Fruit fly (Drosophila melanogaster) whole organism, embryonic: ENCODE results near the gene CG6966.

ENCODE experiments used
- Adf1 ChIP-seq: fragments of 200-800 bp; sonication (Bioruptor generic); IDR thresholded peaks from 2 replicates; pipeline ENCODE4 v1.3.6; 2022; ENCODE audit warnings: missing biosample characterization, missing genetic modification characterization
- Asciz ChIP-seq: fragments of 200-800 bp; sonication (Bioruptor generic); optimal IDR thresholded peaks from 2 replicates; lab custom pipeline; 2017; ENCODE audit warnings: missing biosample characterization, mild to moderate bottlenecking, missing genetic modification characterization, missing genetic modification reagents
- Atf6 ChIP-seq: fragments of 200-800 bp; sonication (Bioruptor generic); IDR thresholded peaks from 2 replicates; pipeline ENCODE4 v1.3.6; 2022; ENCODE audit warnings: missing biosample characterization, missing genetic modification characterization
- B-H1 ChIP-seq: fragments of 200-800 bp; sonication (Bioruptor generic); IDR thresholded peaks from 3 replicates; pipeline ENCODE4 v1.3.6; 2022; ENCODE audit warnings: missing biosample characterization, missing genetic modification characterization
- CG10209 ChIP-seq: fragments of 200-800 bp; sonication (Bioruptor generic); optimal IDR thresholded peaks from 3 replicates; lab custom pipeline; 2017; ENCODE audit warnings: missing biosample characterization, mild to moderate bottlenecking, missing genetic modification characterization, missing genetic modification reagents
- CG10654 ChIP-seq: fragments of 200-800 bp; sonication (Bioruptor generic); optimal IDR thresholded peaks from 2 replicates; lab custom pipeline; 2016; ENCODE audit warnings: missing biosample characterization, missing genetic modification characterization
- CG11456 ChIP-seq: fragments of 200-800 bp; sonication (Bioruptor generic); IDR thresholded peaks from 3 replicates; pipeline ENCODE4 v1.3.6; 2022; ENCODE audit warnings: missing biosample characterization, missing genetic modification characterization
- CG13296 ChIP-seq: fragments of 200-800 bp; sonication (Bioruptor generic); optimal IDR thresholded peaks from 3 replicates; lab custom pipeline; 2018; ENCODE audit warnings: missing biosample characterization, mild to moderate bottlenecking, missing genetic modification characterization
- CG13424 ChIP-seq: fragments of 200-800 bp; sonication (Bioruptor generic); optimal IDR thresholded peaks from 2 replicates; lab custom pipeline; 2019; ENCODE audit warnings: missing biosample characterization, mild to moderate bottlenecking, missing genetic modification characterization, moderate library complexity
- CG15269 ChIP-seq: fragments of 200-800 bp; sonication (Bioruptor generic); optimal IDR thresholded peaks from 2 replicates; lab custom pipeline; 2018; ENCODE audit warnings: missing biosample characterization, mild to moderate bottlenecking, missing genetic modification characterization, moderate library complexity
- CG15514 ChIP-seq: fragments of 200-800 bp; sonication (Bioruptor generic); optimal IDR thresholded peaks from 3 replicates; lab custom pipeline; 2017; ENCODE audit warnings: missing biosample characterization, missing genetic modification characterization, mild to moderate bottlenecking, moderate library complexity, missing genetic modification reagents
- CG17568 ChIP-seq: fragments of 200-800 bp; sonication (Bioruptor generic); optimal IDR thresholded peaks from 2 replicates; lab custom pipeline; 2018; ENCODE audit warnings: missing biosample characterization, mild to moderate bottlenecking, missing genetic modification characterization, moderate library complexity
- CG31224 ChIP-seq: fragments of 200-800 bp; sonication (Bioruptor generic); IDR thresholded peaks from 2 replicates; pipeline ENCODE4 v1.3.6; 2022; ENCODE audit warnings: missing biosample characterization, missing genetic modification characterization
- CG31365 ChIP-seq: fragments of 200-800 bp; sonication (Bioruptor generic); optimal IDR thresholded peaks from 2 replicates; lab custom pipeline; 2018; ENCODE audit warnings: missing biosample characterization, mild to moderate bottlenecking, missing genetic modification characterization
- CG34376 ChIP-seq: fragments of 200-800 bp; sonication (Bioruptor generic); optimal IDR thresholded peaks from 2 replicates; lab custom pipeline; 2018; ENCODE audit warnings: missing biosample characterization, mild to moderate bottlenecking, missing genetic modification characterization
- CG3995 ChIP-seq: fragments of 200-800 bp; sonication (Bioruptor generic); optimal IDR thresholded peaks from 3 replicates; lab custom pipeline; 2016; ENCODE audit warnings: missing biosample characterization, missing genetic modification characterization
- CG6175 ChIP-seq: fragments of 200-800 bp; sonication (Bioruptor generic); IDR thresholded peaks from 3 replicates; pipeline ENCODE4 v1.3.6; 2022; ENCODE audit warnings: missing biosample characterization, missing genetic modification characterization
- CG7987 ChIP-seq: fragments of 200-800 bp; sonication (Bioruptor generic); optimal IDR thresholded peaks from 2 replicates; lab custom pipeline; 2018; ENCODE audit warnings: missing biosample characterization, mild to moderate bottlenecking, missing genetic modification characterization, moderate library complexity
- CG8089 ChIP-seq: fragments of 200-800 bp; sonication (Bioruptor generic); optimal IDR thresholded peaks from 3 replicates; lab custom pipeline; 2016; ENCODE audit warnings: missing biosample characterization, missing genetic modification characterization
- CG8290 ChIP-seq, 3 experiments: fragments of 200-800 bp; sonication (Bioruptor generic); optimal IDR thresholded peaks; 2 replicates each; lab custom pipeline; 2016 to 2019; ENCODE audit warnings: missing biosample characterization in 3 of 3, missing genetic modification characterization in 3 of 3, mild to moderate bottlenecking in 2 of 3, moderate library complexity in 1 of 3
- D19A ChIP-seq: fragments of 200-800 bp; optimal IDR thresholded peaks from 3 replicates; lab custom pipeline; 2019; ENCODE audit warnings: missing biosample characterization, mild to moderate bottlenecking, missing genetic modification characterization, moderate library complexity
- Doc3 ChIP-seq: fragments of 200-800 bp; sonication (Bioruptor generic); IDR thresholded peaks from 3 replicates; pipeline ENCODE4 v1.3.6; 2022; ENCODE audit warnings: missing biosample characterization, missing genetic modification characterization; ENCODE audit not compliant: partially characterized antibody
- ERR ChIP-seq: fragments of 200-800 bp; sonication (Bioruptor generic); optimal IDR thresholded peaks from 2 replicates; lab custom pipeline; 2016; ENCODE audit warnings: missing biosample characterization, missing genetic modification characterization
- Fer1 ChIP-seq: fragments of 200-800 bp; sonication (Bioruptor generic); optimal IDR thresholded peaks from 2 replicates; lab custom pipeline; 2017; ENCODE audit warnings: missing biosample characterization, mild to moderate bottlenecking, missing genetic modification characterization
- GATAe ChIP-seq: fragments of 200-800 bp; sonication (Bioruptor generic); conservative IDR thresholded peaks from 2 replicates; pipeline ENCODE4 v1.3.6; 2022; ENCODE audit warnings: missing biosample characterization, missing genetic modification characterization
- Hand ChIP-seq: fragments of 200-800 bp; sonication (Bioruptor generic); optimal IDR thresholded peaks from 2 replicates; lab custom pipeline; 2017; ENCODE audit warnings: mild to moderate bottlenecking, missing biosample characterization, missing genetic modification reagents, missing genetic modification characterization
- HmgZ ChIP-seq: fragments of 200-800 bp; sonication (Bioruptor generic); optimal IDR thresholded peaks from 2 replicates; lab custom pipeline; 2018; ENCODE audit warnings: missing biosample characterization, mild to moderate bottlenecking, missing genetic modification characterization
- Med ChIP-seq: fragments of 200-800 bp; sonication (Bioruptor generic); peaks from one replicate; lab custom pipeline; 2016; ENCODE audit warnings: missing biosample characterization, missing genetic modification characterization, mild to moderate bottlenecking, inconsistent platforms, moderate library complexity
- Meics ChIP-seq: fragments of 200-800 bp; sonication (Bioruptor generic); optimal IDR thresholded peaks from 2 replicates; lab custom pipeline; 2017; ENCODE audit warnings: missing biosample characterization, mild to moderate bottlenecking, missing genetic modification characterization
- Sin3A ChIP-seq: fragments of >200 bp; optimal IDR thresholded peaks from 2 replicates; lab custom pipeline; 2018
- Vsx1 ChIP-seq: fragments of 200-800 bp; sonication (Bioruptor generic); optimal IDR thresholded peaks from 2 replicates; lab custom pipeline; 2017; ENCODE audit warnings: missing biosample characterization, mild to moderate bottlenecking, missing genetic modification characterization, missing genetic modification reagents
- caup ChIP-seq: fragments of 200-800 bp; sonication (Bioruptor generic); optimal IDR thresholded peaks from 3 replicates; lab custom pipeline; 2017; ENCODE audit warnings: missing biosample characterization, mild to moderate bottlenecking, missing genetic modification characterization, moderate library complexity; ENCODE audit not compliant: severe bottlenecking
- chm ChIP-seq: fragments of 200-800 bp; sonication (Bioruptor generic); IDR thresholded peaks from 2 replicates; pipeline ENCODE4 v1.3.6; 2022; ENCODE audit warnings: missing biosample characterization, missing genetic modification characterization
- dmrt11E ChIP-seq: fragments of 200-800 bp; sonication (Bioruptor generic); optimal IDR thresholded peaks from 3 replicates; lab custom pipeline; 2018; ENCODE audit warnings: missing biosample characterization, mild to moderate bottlenecking, missing genetic modification characterization, moderate library complexity
- eve ChIP-seq, 2 experiments: fragments of >200 bp; optimal IDR thresholded peaks; 2 replicates each; lab custom pipeline; 2017; ENCODE audit warnings: missing biosample characterization in 2 of 2, missing genetic modification characterization in 2 of 2
- eyg ChIP-seq: fragments of 200-800 bp; sonication (Bioruptor generic); optimal IDR thresholded peaks from 3 replicates; lab custom pipeline; 2016; ENCODE audit warnings: missing biosample characterization, missing genetic modification characterization
- fd102C ChIP-seq: fragments of 200-800 bp; sonication (Bioruptor generic); optimal IDR thresholded peaks from 2 replicates; lab custom pipeline; 2018; ENCODE audit warnings: missing biosample characterization, mild to moderate bottlenecking, missing genetic modification characterization, moderate library complexity
- gfzf ChIP-seq: fragments of 200-800 bp; sonication (Bioruptor generic); optimal IDR thresholded peaks from 2 replicates; lab custom pipeline; 2016; ENCODE audit warnings: missing biosample characterization, mild to moderate bottlenecking, missing genetic modification characterization, moderate library complexity
- gro ChIP-seq: fragments of 200-800 bp; sonication (Bioruptor generic); optimal IDR thresholded peaks from 2 replicates; lab custom pipeline; 2016; ENCODE audit warnings: missing biosample characterization, missing genetic modification characterization
- mirr ChIP-seq: fragments of 200-800 bp; sonication (Bioruptor generic); optimal IDR thresholded peaks from 3 replicates; lab custom pipeline; 2018; ENCODE audit warnings: missing biosample characterization, mild to moderate bottlenecking, missing genetic modification characterization
- otp ChIP-seq: fragments of 200-800 bp; sonication (Bioruptor generic); IDR thresholded peaks from 3 replicates; pipeline ENCODE4, ENCODE4 v1.3.6; 2022; ENCODE audit warnings: missing biosample characterization, missing genetic modification characterization
- pita ChIP-seq: fragments of 200-800 bp; sonication (Bioruptor generic); optimal IDR thresholded peaks from 2 replicates; lab custom pipeline; 2017; ENCODE audit warnings: missing biosample characterization, mild to moderate bottlenecking, missing genetic modification characterization
- pzg ChIP-seq: fragments of 200-800 bp; sonication (Bioruptor generic); optimal IDR thresholded peaks from 3 replicates; lab custom pipeline; 2018; ENCODE audit warnings: missing biosample characterization, mild to moderate bottlenecking, missing genetic modification characterization, moderate library complexity
- schlank ChIP-seq: fragments of 200-800 bp; sonication (Bioruptor generic); optimal IDR thresholded peaks from 2 replicates; lab custom pipeline; 2018; ENCODE audit warnings: missing biosample characterization, mild to moderate bottlenecking, missing genetic modification characterization
- sens ChIP-seq: fragments of 200-800 bp; sonication (Bioruptor generic); peaks from one replicate; lab custom pipeline; 2016; ENCODE audit warnings: missing biosample characterization, missing genetic modification characterization
- sim ChIP-seq: fragments of 200-800 bp; sonication (Bioruptor generic); IDR thresholded peaks from 2 replicates; pipeline ENCODE4 v1.3.6; 2022; ENCODE audit warnings: missing biosample characterization, missing genetic modification characterization
- sisA ChIP-seq: fragments of 200-800 bp; sonication (Bioruptor generic); IDR thresholded peaks from 2 replicates; pipeline ENCODE4 v1.3.6; 2022; ENCODE audit warnings: missing biosample characterization, missing genetic modification characterization
- tgo ChIP-seq: fragments of 200-800 bp; sonication (Bioruptor generic); IDR thresholded peaks from 3 replicates; pipeline ENCODE4 v1.3.6; 2022; ENCODE audit warnings: missing biosample characterization, missing genetic modification characterization
- trem ChIP-seq: fragments of 200-800 bp; optimal IDR thresholded peaks from 3 replicates; lab custom pipeline; 2019; ENCODE audit warnings: missing biosample characterization, mild to moderate bottlenecking, missing genetic modification characterization, moderate library complexity
- wdn ChIP-seq: fragments of 200-800 bp; sonication (Bioruptor generic); IDR thresholded peaks from 2 replicates; pipeline ENCODE4 v1.3.6; 2022; ENCODE audit warnings: missing biosample characterization, missing genetic modification characterization
- zfh1 ChIP-seq: fragments of 200-800 bp; sonication (Bioruptor generic); IDR thresholded peaks from 3 replicates; pipeline ENCODE4 v1.3.6; 2022; ENCODE audit warnings: missing biosample characterization, missing genetic modification characterization

CG6966 gene

DNA sequence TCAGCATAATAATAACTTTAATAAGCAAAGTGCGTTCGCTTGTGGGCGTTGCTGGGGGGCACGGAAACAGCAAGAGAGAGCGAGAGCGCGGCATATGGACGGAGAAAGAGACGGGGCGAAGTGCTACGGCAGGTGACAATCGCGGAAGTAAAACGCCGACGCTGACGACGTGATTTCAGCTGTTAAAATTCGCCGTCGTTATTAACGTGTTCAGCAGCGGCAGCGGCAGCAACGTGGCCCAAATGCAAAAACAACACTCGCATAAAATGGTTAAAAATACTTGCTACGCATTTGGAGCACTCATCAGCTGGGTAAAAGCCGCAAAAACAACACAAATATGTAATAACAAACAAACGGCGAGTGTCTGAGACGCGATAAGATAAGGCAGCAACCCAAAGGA, 2.6 kb downstream of the CG6966 start (continued):
- TF ChIP-seq schlank (tag; lab: Kevin White, UChicago) (peak; percentile 0), CG13296 (peak; percentile 58), sens (GFP tag; lab: Kevin White, UChicago) (no peak), eve (GFP tag; optimal IDR thresholded peaks at IDR 0.05; lab: Kevin White, UChicago) (no peak), CG10654 (GFP tag; lab: Kevin White, UChicago) (no peak), Fer1 (GFP tag; lab: Kevin White, UChicago) (peak; percentile 45), sim (GFP tag; lab: Robert Waterston, UW) (0 out of 2 replicates have a peak, but pooled peaks have one; percentile 35), sisA (GFP tag; lab: Robert Waterston, UW) (no peak), gro (GFP tag; lab: Kevin White, UChicago) (peak; percentile 38), zfh1 (GFP tag; lab: Robert Waterston, UW) (no peak), CG34376 (peak; percentile 52), D19A (tag; lab: Kevin White, UChicago) (no peak), CG7987 (GFP tag; lab: Kevin White, UChicago) (peak; percentile 49), ERR (no peak), pzg (no peak), GATAe (GFP tag; lab: Robert Waterston, UW) (peak; percentile 24; the same call in 1 of the 2 replicates), B-H1 (GFP tag; lab: Robert Waterston, UW) (no peak), wdn (GFP tag; lab: Robert Waterston, UW) (0 out of 2 replicates have a peak, but pooled peaks have one; percentile 19), Hand (GFP tag; lab: Kevin White, UChicago) (peak; percentile 18), Atf6 (GFP tag; lab: Robert Waterston, UW) (peak; percentile 53; the same call in 1 of the 2 replicates), CG31224 (GFP tag; lab: Robert Waterston, UW) (no peak), Vsx1 (GFP tag; lab: Kevin White, UChicago) (peak; percentile 52), gfzf (GFP tag; lab: Kevin White, UChicago) (no peak), tgo (GFP tag; lab: Robert Waterston, UW) (no peak), Asciz (GFP tag; lab: Kevin White, UChicago) (peak; percentile 49), CG13424 (tag; lab: Kevin White, UChicago) (no peak), otp (0 out of 3 replicates have a peak, but pooled peaks have one; percentile 25), CG6175 (GFP tag; lab: Robert Waterston, UW) (peak; percentile 71; the same call in 2 of the 3 replicates), CG15269 (peak; percentile 31), caup (GFP tag; lab: Kevin White, UChicago) (peak; percentile 69), eyg (GFP tag; lab: Kevin White, UChicago) (no peak), CG11456 (GFP tag; lab: Robert Waterston, UW) (no peak), Doc3 (GFP tag; lab: Robert Waterston, UW) (no peak), Med (GFP tag; lab: Kevin White, UChicago) (peak; percentile 83), chm (GFP tag; lab: Robert Waterston, UW) (no peak), CG17568 (GFP tag; lab: Kevin White, UChicago) (peak; percentile 67), Sin3A (lab: Kevin White, UChicago) (no peak), pita (GFP tag; lab: Kevin White, UChicago) (no peak), Meics (GFP tag; lab: Kevin White, UChicago) (peak; percentile 4), fd102C (GFP tag; lab: Kevin White, UChicago) (no peak), Adf1 (GFP tag; lab: Robert Waterston, UW) (peak; percentile 75), mirr (GFP tag; lab: Kevin White, UChicago) (peak; percentile 71), trem (tag; lab: Kevin White, UChicago) (peak; percentile 2), CG3995 (no peak), dmrt11E (tag; lab: Kevin White, UChicago) (peak; percentile 9), CG31365 (no peak), CG10209 (peak; percentile 33), CG8089 (GFP tag; lab: Kevin White, UChicago) (no peak), CG8290 (GFP tag; optimal IDR thresholded peaks at IDR 0.05; lab: Kevin White, UChicago) (no peak), CG8290 (tag; optimal IDR thresholded peaks at IDR 0.05; lab: Kevin White, UChicago) (peak in 1 of 2 experiments; percentile 47), CG15514 (GFP tag; lab: Kevin White, UChicago) (peak; percentile 45), HmgZ (tag; lab: Kevin White, UChicago) (peak; percentile 28)
